Worm (Caenorhabditis elegans) whole organism, midembryonic: ENCODE measurements around the gene hid-1.

ENCODE experiments used
- T22C8.4 ChIP-seq: fragments of 200-800 bp; sonication (Bioruptor generic); IDR thresholded peaks from 2 replicates; pipeline ENCODE4 v1.3.6; 2022; ENCODE audit warnings: missing genetic modification characterization, missing compliant biosample characterization
- cog-1 ChIP-seq: sonication (generic microtip); optimal IDR thresholded peaks from 2 replicates; lab custom pipeline; 2016; ENCODE audit warnings: missing genetic modification characterization, missing compliant biosample characterization
- flt-1 ChIP-seq: fragments of 200-800 bp; sonication (Bioruptor generic); IDR thresholded peaks from 2 replicates; pipeline ENCODE4 v1.3.6; 2022; ENCODE audit warnings: missing genetic modification characterization, missing compliant biosample characterization
- klf-2 ChIP-seq: fragments of 200-800 bp; sonication (Bioruptor generic); conservative IDR thresholded peaks from 2 replicates; pipeline ENCODE4 v1.3.6; 2022; ENCODE audit warnings: missing genetic modification reagents, missing genetic modification characterization, missing compliant biosample characterization
- ref-1 ChIP-seq: fragments of 200-800 bp; sonication (Bioruptor generic); conservative IDR thresholded peaks from 2 replicates; pipeline ENCODE4 v1.3.6; 2022; ENCODE audit warnings: missing genetic modification reagents, missing genetic modification characterization, missing compliant biosample characterization
- tab-1 ChIP-seq: fragments of 200-800 bp; sonication (Bioruptor generic); IDR thresholded peaks from 2 replicates; pipeline ENCODE4 v1.3.6; 2022; ENCODE audit warnings: missing genetic modification characterization, missing compliant biosample characterization
- ztf-29 ChIP-seq: fragments of 200-800 bp; sonication (Bioruptor generic); IDR thresholded peaks from 2 replicates; pipeline ENCODE4 v1.3.6; 2022; ENCODE audit warnings: missing genetic modification reagents, missing genetic modification characterization, missing compliant biosample characterization

DNA sequence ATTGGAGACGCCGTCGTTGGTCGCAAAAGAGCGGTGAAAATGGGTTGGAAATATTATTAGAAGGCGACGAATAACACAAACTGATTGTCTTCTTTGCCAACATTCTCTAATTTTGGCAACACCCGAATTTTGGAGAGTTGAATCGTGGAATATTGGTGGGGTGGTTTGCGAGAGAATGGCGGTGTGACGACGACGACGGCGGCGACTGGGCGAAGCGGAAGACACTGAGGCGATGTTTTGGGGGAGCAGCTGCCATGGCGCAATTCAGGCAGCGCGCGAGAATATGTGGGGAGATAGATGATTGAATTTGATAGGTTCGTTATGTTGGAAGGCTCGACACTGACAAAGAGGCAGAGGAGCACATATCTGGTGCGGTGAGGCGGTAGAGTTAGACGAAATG is 37.9 kb upstream of the hid-1 start:
- TF ChIP-seq klf-2 (GFP tag; lab: Robert Waterston, UW), result no peak
- no peak for TF ChIP-seq cog-1
- no peak for TF ChIP-seq flt-1 (GFP tag; lab: Robert Waterston, UW)
- 0 out of 2 replicates have a peak, but pooled peaks have one; percentile 42 for TF ChIP-seq tab-1 (GFP tag; lab: Robert Waterston, UW)
- no peak for TF ChIP-seq ztf-29
- no peak for TF ChIP-seq T22C8.4
- no peak for TF ChIP-seq ref-1
